Fruit fly (Drosophila melanogaster): ENCODE measurements around the gene Ant2.

dm6 chrX:10814832-10815372 lies 28.2 kb upstream of the Ant2 start:
- no peak for TF ChIP-seq tj (GFP tag; optimal IDR thresholded peaks at IDR 0.05)
- TF ChIP-seq CG5204 (GFP tag; optimal IDR thresholded peaks at IDR 0.05) = no peak
- TF ChIP-seq cic (GFP tag; optimal IDR thresholded peaks at IDR 0.05) = no peak
- no peak for TF ChIP-seq CG7045 (GFP tag; optimal IDR thresholded peaks at IDR 0.05)
